Worm (Caenorhabditis elegans) whole organism, young adult: ENCODE results near the gene srd-7.

Experiments used
- B0019.2 ChIP-seq: fragments of 200-800 bp; sonication (Bioruptor generic); conservative IDR thresholded peaks from 2 replicates; pipeline ENCODE4 v1.3.6; 2022; ENCODE audit warnings: missing genetic modification reagents, missing genetic modification characterization, missing compliant biosample characterization
- B0336.3 ChIP-seq: fragments of 200-800 bp; sonication (Bioruptor generic); IDR thresholded peaks from 2 replicates; pipeline ENCODE4 v1.3.6; 2022; ENCODE audit warnings: missing genetic modification characterization, missing compliant biosample characterization
- C17E4.6 ChIP-seq: fragments of 200-800 bp; sonication (Bioruptor generic); IDR thresholded peaks from 2 replicates; pipeline ENCODE4 v1.3.6; 2022; ENCODE audit warnings: missing genetic modification reagents, missing genetic modification characterization, missing compliant biosample characterization
- F22D6.2 ChIP-seq: sonication (generic microtip); optimal IDR thresholded peaks from 2 replicates; lab custom pipeline; 2016; ENCODE audit warnings: mild to moderate bottlenecking, missing genetic modification characterization, missing compliant biosample characterization
- F39B2.1 ChIP-seq: fragments of 200-800 bp; sonication (Bioruptor generic); IDR thresholded peaks from 2 replicates; pipeline ENCODE4 v1.3.6; 2022; ENCODE audit warnings: missing genetic modification reagents, missing genetic modification characterization, missing compliant biosample characterization
- F57A8.1 ChIP-seq: fragments of 200-800 bp; sonication (Bioruptor generic); optimal IDR thresholded peaks from 2 replicates; lab custom pipeline; 2018; ENCODE audit warnings: mild to moderate bottlenecking, missing genetic modification characterization, moderate library complexity, missing compliant biosample characterization
- Y67H2A.10 ChIP-seq: fragments of 200-800 bp; sonication (Bioruptor generic); conservative IDR thresholded peaks from 2 replicates; pipeline ENCODE4 v1.3.6; 2022; ENCODE audit warnings: missing genetic modification reagents, missing genetic modification characterization, missing compliant biosample characterization
- Y79H2A.3 ChIP-seq: fragments of 200-800 bp; sonication (Bioruptor generic); conservative IDR thresholded peaks from 2 replicates; pipeline ENCODE4 v1.3.6; 2022; ENCODE audit warnings: missing genetic modification reagents, missing genetic modification characterization, missing compliant biosample characterization
- ZK185.1 ChIP-seq: sonication (generic microtip); optimal IDR thresholded peaks from 2 replicates; lab custom pipeline; 2016; ENCODE audit warnings: mild to moderate bottlenecking, missing genetic modification characterization, missing compliant biosample characterization; ENCODE audit not compliant: poor library complexity, severe bottlenecking
- ama-1 ChIP-seq, 3 experiments: fragments of 150-350 bp in 1 of 3; sonication (generic microtip) in 2 of 3; optimal IDR thresholded peaks; 2 replicates each; lab custom pipeline; 2014 to 2018; ENCODE audit warnings: missing biosample characterization in 2 of 3, missing genetic modification characterization in 2 of 3, missing genetic modification reagents in 2 of 3
- attf-5 ChIP-seq: fragments of 200-800 bp; sonication (Bioruptor generic); optimal IDR thresholded peaks from 2 replicates; lab custom pipeline; 2018; ENCODE audit warnings: mild to moderate bottlenecking, missing genetic modification characterization, missing compliant biosample characterization
- cebp-1 ChIP-seq, 2 experiments: fragments of 200-800 bp in 1 of 2; sonication (Bioruptor generic) in 1 of 2; sonication (generic microtip) in 1 of 2; IDR thresholded peaks in 1 of 2; optimal IDR thresholded peaks in 1 of 2; 2 replicates each; pipeline versions ENCODE4 v1.3.6 to Lab custom; 2017 to 2022; ENCODE audit warnings: missing compliant biosample characterization in 2 of 2, missing genetic modification characterization in 2 of 2, mild to moderate bottlenecking in 1 of 2, missing genetic modification reagents in 1 of 2, moderate library complexity in 1 of 2
- ceh-27 ChIP-seq: fragments of 200-800 bp; sonication (Bioruptor generic); optimal IDR thresholded peaks from 2 replicates; lab custom pipeline; 2018; ENCODE audit warnings: mild to moderate bottlenecking, missing genetic modification characterization, moderate library complexity, missing compliant biosample characterization
- dox-1 ChIP-seq: fragments of 200-800 bp; sonication (Bioruptor generic); IDR thresholded peaks from 2 replicates; pipeline ENCODE4 v1.3.6; 2022; ENCODE audit warnings: missing genetic modification reagents, missing genetic modification characterization, missing compliant biosample characterization
- egrh-3 ChIP-seq: fragments of 200-800 bp; sonication (Bioruptor generic); IDR thresholded peaks from 2 replicates; pipeline ENCODE4 v1.3.6; 2022; ENCODE audit warnings: missing genetic modification reagents, missing genetic modification characterization, missing compliant biosample characterization
- ets-4 ChIP-seq: fragments of 200-800 bp; sonication (Bioruptor generic); optimal IDR thresholded peaks from 2 replicates; lab custom pipeline; 2018; ENCODE audit warnings: mild to moderate bottlenecking, missing genetic modification characterization, missing compliant biosample characterization
- gei-17 ChIP-seq: fragments of 200-800 bp; sonication (Bioruptor generic); optimal IDR thresholded peaks from 2 replicates; lab custom pipeline; 2018; ENCODE audit warnings: mild to moderate bottlenecking, missing genetic modification characterization, missing compliant biosample characterization
- hlh-12 ChIP-seq: sonication (generic microtip); optimal IDR thresholded peaks from 2 replicates; lab custom pipeline; 2016; ENCODE audit warnings: missing genetic modification characterization, missing compliant biosample characterization
- lag-1 ChIP-seq: fragments of 200-800 bp; sonication (Bioruptor generic); IDR thresholded peaks from 2 replicates; pipeline ENCODE4 v1.3.6; 2022; ENCODE audit warnings: missing genetic modification reagents, missing genetic modification characterization, missing compliant biosample characterization
- let-607 ChIP-seq, 2 experiments: fragments of 200-800 bp in 1 of 2; sonication (Bioruptor generic) in 1 of 2; sonication (generic microtip) in 1 of 2; optimal IDR thresholded peaks; 2 replicates each; lab custom pipeline; 2016 to 2018; ENCODE audit warnings: mild to moderate bottlenecking in 2 of 2, missing compliant biosample characterization in 2 of 2, missing genetic modification characterization in 2 of 2, moderate library complexity in 2 of 2, missing genotype in 1 of 2
- lin-26 ChIP-seq: fragments of 200-800 bp; sonication (Bioruptor generic); IDR thresholded peaks from 2 replicates; pipeline ENCODE4 v1.3.6; 2022; ENCODE audit warnings: missing genetic modification reagents, missing genetic modification characterization, missing compliant biosample characterization
- lin-40 ChIP-seq: sonication (generic microtip); optimal IDR thresholded peaks from 2 replicates; lab custom pipeline; 2016; ENCODE audit warnings: missing genetic modification characterization, mild to moderate bottlenecking, missing compliant biosample characterization, missing genotype, missing genetic modification reagents
- lin-54 ChIP-seq: fragments of 200-800 bp; sonication (Bioruptor generic); optimal IDR thresholded peaks from 2 replicates; lab custom pipeline; 2018; ENCODE audit warnings: mild to moderate bottlenecking, missing genetic modification characterization, missing compliant biosample characterization
- lir-1 ChIP-seq: fragments of 200-800 bp; sonication (Bioruptor generic); conservative IDR thresholded peaks from 2 replicates; pipeline ENCODE4 v1.3.6; 2022; ENCODE audit warnings: missing genetic modification reagents, missing genetic modification characterization, missing compliant biosample characterization
- lsy-27 ChIP-seq: sonication (generic microtip); optimal IDR thresholded peaks from 2 replicates; lab custom pipeline; 2017; ENCODE audit warnings: missing genetic modification characterization, mild to moderate bottlenecking, missing compliant biosample characterization, antibody characterized with exemption, missing genotype, borderline replicate concordance; ENCODE audit not compliant: insufficient read depth
- madf-6 ChIP-seq: fragments of 200-800 bp; sonication (Bioruptor generic); IDR thresholded peaks from 2 replicates; pipeline ENCODE4 v1.3.6; 2022; ENCODE audit warnings: missing genetic modification reagents, missing genetic modification characterization, missing compliant biosample characterization
- mel-28 ChIP-seq: sonication (generic microtip); optimal IDR thresholded peaks from 2 replicates; lab custom pipeline; 2016; ENCODE audit warnings: borderline replicate concordance, mild to moderate bottlenecking, missing genetic modification characterization, missing compliant biosample characterization
- mes-4 ChIP-seq: sonication (generic microtip); optimal IDR thresholded peaks from 2 replicates; lab custom pipeline; 2016; ENCODE audit warnings: missing genotype, missing genetic modification characterization, missing compliant biosample characterization
- nfyb-1 ChIP-seq: fragments of 200-800 bp; sonication (Bioruptor generic); IDR thresholded peaks from 2 replicates; pipeline ENCODE4 v1.3.6; 2022; ENCODE audit warnings: missing genetic modification reagents, missing genetic modification characterization, missing compliant biosample characterization
- nhr-80 ChIP-seq: sonication (generic microtip); optimal IDR thresholded peaks from 2 replicates; lab custom pipeline; 2016; ENCODE audit warnings: missing genetic modification characterization, missing compliant biosample characterization
- rcor-1 ChIP-seq: fragments of 200-800 bp; sonication (Bioruptor generic); IDR thresholded peaks from 2 replicates; pipeline ENCODE4 v1.3.6; 2022; ENCODE audit warnings: missing genetic modification reagents, missing genetic modification characterization, missing compliant biosample characterization
- snpc-1.3 ChIP-seq: sonication (generic microtip); optimal IDR thresholded peaks from 2 replicates; lab custom pipeline; 2017; ENCODE audit warnings: missing genetic modification characterization, mild to moderate bottlenecking, missing compliant biosample characterization, antibody characterized with exemption, moderate library complexity, missing genotype, missing genetic modification reagents; ENCODE audit not compliant: insufficient read depth
- snpc-4 ChIP-seq, 5 experiments: fragments of 150-350 bp in 1 of 5; sonication (generic microtip) in 4 of 5; optimal IDR thresholded peaks; 2 replicates each; lab custom pipeline; 2014 to 2018; ENCODE audit warnings: missing genetic modification characterization in 5 of 5, missing biosample characterization in 3 of 5, antibody characterized with exemption in 2 of 5, mild to moderate bottlenecking in 2 of 5, missing compliant biosample characterization in 2 of 5, missing genotype in 2 of 5, moderate library complexity in 2 of 5, missing genetic modification reagents in 1 of 5
- tbp1 ChIP-seq: fragments of 200-800 bp; sonication (Bioruptor generic); optimal IDR thresholded peaks from 2 replicates; lab custom pipeline; 2018; ENCODE audit warnings: mild to moderate bottlenecking, missing genetic modification characterization, missing compliant biosample characterization
- tbx-9 ChIP-seq: sonication (generic microtip); optimal IDR thresholded peaks from 2 replicates; lab custom pipeline; 2016; ENCODE audit warnings: borderline replicate concordance, missing genetic modification characterization, inconsistent platforms, missing compliant biosample characterization
- tlf-1 ChIP-seq: fragments of 200-800 bp; sonication (Bioruptor generic); optimal IDR thresholded peaks from 2 replicates; lab custom pipeline; 2018; ENCODE audit warnings: mild to moderate bottlenecking, missing genetic modification characterization, missing compliant biosample characterization
- ztf-25 ChIP-seq: fragments of 200-800 bp; sonication (Bioruptor generic); IDR thresholded peaks from 2 replicates; pipeline ENCODE4 v1.3.6; 2022; ENCODE audit warnings: missing genetic modification reagents, missing genetic modification characterization, missing compliant biosample characterization
- ztf-3 ChIP-seq: fragments of 200-800 bp; sonication (Bioruptor generic); optimal IDR thresholded peaks from 2 replicates; lab custom pipeline; 2018; ENCODE audit warnings: mild to moderate bottlenecking, missing genetic modification characterization, missing compliant biosample characterization

srd-7 gene

ce11 chrIV:10817030-10817429, 30.4 kb upstream of the srd-7 start (continued):
- TF ChIP-seq let-607 (tag; optimal IDR thresholded peaks at IDR 0.05; lab: Kevin White, UChicago) = no peak
- TF ChIP-seq egrh-3 (GFP tag; lab: Robert Waterston, UW) = peak; percentile 78; the same call in 1 of the 2 replicates
- TF ChIP-seq mes-4 = no peak
- peak; percentile 1 for TF ChIP-seq attf-5 (GFP tag; lab: Kevin White, UChicago)
- TF ChIP-seq lin-40 = no peak
- TF ChIP-seq snpc-1.3 (tag; lab: Kevin White, UChicago) = no peak
- TF ChIP-seq lin-54 = no peak
- no peak for TF ChIP-seq F57A8.1 (GFP tag; lab: Kevin White, UChicago)
- no peak for TF ChIP-seq tbx-9 (tag; lab: Kevin White, UChicago)
- 0 out of 2 replicates have a peak, but pooled peaks have one; percentile 19 for TF ChIP-seq B0336.3 (GFP tag; lab: Robert Waterston, UW)
- TF ChIP-seq, all 124 proteins: peak for 12

- TF ChIP-seq B0019.2 (GFP tag; lab: Robert Waterston, UW) (no peak), lin-26 (0 out of 2 replicates have a peak, but pooled peaks have one; percentile 21)
Measured at ce11 chrIV:10815950-10816349, 29.3 kb upstream of the srd-7 start.

DNA sequence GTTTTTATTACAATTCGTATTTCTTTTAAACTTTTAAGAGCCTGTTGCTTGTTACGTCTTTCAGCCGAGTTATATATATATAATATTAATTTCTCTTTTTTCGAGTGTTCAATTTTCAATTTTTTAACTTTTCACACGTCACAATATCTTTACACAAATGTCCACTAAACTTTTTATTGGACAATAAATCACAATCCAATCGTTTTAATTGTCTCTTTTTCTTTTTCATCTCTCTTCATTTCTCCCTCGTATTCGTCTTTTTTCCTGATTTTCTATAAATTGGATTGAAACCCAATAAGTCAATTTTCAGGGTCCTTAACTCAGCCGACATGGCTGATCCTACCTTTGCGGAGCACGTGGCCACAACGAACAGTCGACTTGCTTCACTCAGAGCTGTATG, 25.5 kb upstream of the srd-7 start, which contains the start of gene miz-1:
Gene miz-1, plus strand, starts transcription at position 301 of the 400 bp plus-strand sequence.
- TF ChIP-seq nfyb-1 (GFP tag; lab: Robert Waterston, UW) (no peak), Y79H2A.3 (GFP tag; lab: Robert Waterston, UW) (no peak), lsy-27 (tag; lab: Kevin White, UChicago) (no peak), nhr-80 (tag; lab: Kevin White, UChicago) (no peak), gei-17 (GFP tag; lab: Kevin White, UChicago) (no peak), ets-4 (GFP tag; lab: Kevin White, UChicago) (no peak), F39B2.1 (no peak), F22D6.2 (no peak), tbx-9 (tag; lab: Kevin White, UChicago) (no peak), ztf-3 (GFP tag; lab: Kevin White, UChicago) (no peak), hlh-12 (tag; lab: Kevin White, UChicago) (no peak), ztf-25 (no peak), dox-1 (GFP tag; lab: Robert Waterston, UW) (no peak)

ce11 chrIV:10811388-10811787, 24.8 kb upstream of the srd-7 start:
- no peak for TF ChIP-seq ztf-25

- TF ChIP-seq tbp1 (GFP tag; lab: Kevin White, UChicago) = no peak
- TF ChIP-seq rcor-1 (GFP tag; lab: Robert Waterston, UW) = no peak
- TF ChIP-seq lin-40 = no peak
- no peak for TF ChIP-seq mes-4
- no peak for TF ChIP-seq gei-17 (GFP tag; lab: Kevin White, UChicago)
- TF ChIP-seq Y67H2A.10 (GFP tag; lab: Robert Waterston, UW) = no peak
- no peak for TF ChIP-seq lag-1 (GFP tag; lab: Robert Waterston, UW)
- TF ChIP-seq ztf-3 (GFP tag; lab: Kevin White, UChicago) = no peak
- no peak for TF ChIP-seq cebp-1 (GFP tag; IDR thresholded peaks at IDR 0.05; lab: Robert Waterston, UW)
- TF ChIP-seq cebp-1 (tag; optimal IDR thresholded peaks at IDR 0.05; lab: Kevin White, UChicago) = peak; percentile 25
- TF ChIP-seq nfyb-1 (GFP tag; lab: Robert Waterston, UW) = 0 out of 2 replicates have a peak, but pooled peaks have one; percentile 46
- no peak for TF ChIP-seq tbx-9 (tag; lab: Kevin White, UChicago)
- no peak for TF ChIP-seq lin-26
- TF ChIP-seq mel-28 (tag; lab: Kevin White, UChicago) = no peak
- no peak for TF ChIP-seq ama-1 (optimal IDR thresholded peaks at IDR 0.05; lab: Kevin White, UChicago)
- TF ChIP-seq ama-1 (GFP tag; optimal IDR thresholded peaks at IDR 0.05; lab: Kevin White, UChicago) = no peak
- no peak for TF ChIP-seq snpc-4 (GFP tag; optimal IDR thresholded peaks at IDR 0.05; lab: Kevin White, UChicago)
- no peak for TF ChIP-seq snpc-4 (tag; optimal IDR thresholded peaks at IDR 0.05; lab: Kevin White, UChicago)
- no peak for TF ChIP-seq lir-1 (GFP tag; lab: Robert Waterston, UW)
- TF ChIP-seq C17E4.6 (GFP tag; lab: Robert Waterston, UW) = no peak
- no peak for TF ChIP-seq ZK185.1 (tag; lab: Kevin White, UChicago)
- TF ChIP-seq madf-6 (GFP tag; lab: Robert Waterston, UW) = no peak
- TF ChIP-seq tlf-1 (GFP tag; lab: Kevin White, UChicago) = no peak
- peak; percentile 55 for TF ChIP-seq nhr-80 (tag; lab: Kevin White, UChicago)
- no peak for TF ChIP-seq ceh-27 (GFP tag; lab: Kevin White, UChicago)
Measured at ce11 chrIV:10810820-10811219, 24.2 kb upstream of the srd-7 start.
